Fruit fly (Drosophila melanogaster) whole organism, embryonic: Measurements from ENCODE around the gene CG17029.
A peak's percentile ranks its signal among the peaks of the same experiment; 100 is the strongest.

Source experiments
- ATbp ChIP-seq: fragments of 200-800 bp; sonication (Bioruptor generic); optimal IDR thresholded peaks from 2 replicates; lab custom pipeline; 2017; ENCODE audit warnings: missing biosample characterization, mild to moderate bottlenecking, missing genetic modification characterization, missing genetic modification reagents
- BEAF-32 ChIP-seq: fragments of 200-800 bp; sonication (Bioruptor generic); optimal IDR thresholded peaks from 3 replicates; lab custom pipeline; 2017; ENCODE audit warnings: missing biosample characterization, missing genetic modification characterization, mild to moderate bottlenecking, moderate library complexity, missing genetic modification reagents
- CG1024 ChIP-seq: fragments of 200-800 bp; sonication (Bioruptor generic); IDR thresholded peaks from 2 replicates; pipeline ENCODE4 v1.3.6; 2022; ENCODE audit warnings: missing biosample characterization, missing genetic modification characterization
- CG10366 ChIP-seq: fragments of 200-800 bp; sonication (Bioruptor generic); IDR thresholded peaks from 2 replicates; pipeline ENCODE4 v1.3.6; 2022; ENCODE audit warnings: missing biosample characterization, missing genetic modification characterization
- CG10543 ChIP-seq: fragments of 200-800 bp; sonication (Bioruptor generic); optimal IDR thresholded peaks from 3 replicates; lab custom pipeline; 2017; ENCODE audit warnings: missing biosample characterization, mild to moderate bottlenecking, missing genetic modification characterization, moderate library complexity
- CG10979 ChIP-seq: fragments of 200-800 bp; sonication (Bioruptor generic); optimal IDR thresholded peaks from 2 replicates; lab custom pipeline; 2018; ENCODE audit warnings: missing biosample characterization, mild to moderate bottlenecking, missing genetic modification characterization, moderate library complexity
- CG11085 ChIP-seq: fragments of 200-800 bp; sonication (Bioruptor generic); IDR thresholded peaks from 2 replicates; pipeline ENCODE4 v1.3.6; 2022; ENCODE audit warnings: missing biosample characterization, missing genetic modification characterization
- CG12155 ChIP-seq: fragments of 200-800 bp; sonication (Bioruptor generic); optimal IDR thresholded peaks from 3 replicates; lab custom pipeline; 2016; ENCODE audit warnings: missing biosample characterization, missing genetic modification characterization
- CG15514 ChIP-seq: fragments of 200-800 bp; sonication (Bioruptor generic); optimal IDR thresholded peaks from 3 replicates; lab custom pipeline; 2017; ENCODE audit warnings: missing biosample characterization, missing genetic modification characterization, mild to moderate bottlenecking, moderate library complexity, missing genetic modification reagents
- CG17186 ChIP-seq: fragments of 200-800 bp; sonication (Bioruptor generic); optimal IDR thresholded peaks from 3 replicates; lab custom pipeline; 2017; ENCODE audit warnings: missing biosample characterization, missing genetic modification reagents, missing genetic modification characterization
- CG17802 ChIP-seq: fragments of 200-800 bp; sonication (Bioruptor generic); optimal IDR thresholded peaks from 2 replicates; lab custom pipeline; 2018; ENCODE audit warnings: missing biosample characterization, mild to moderate bottlenecking, missing genetic modification characterization, moderate library complexity
- CG17912 ChIP-seq: fragments of 200-800 bp; sonication (Bioruptor generic); optimal IDR thresholded peaks from 2 replicates; lab custom pipeline; 2018; ENCODE audit warnings: missing biosample characterization, mild to moderate bottlenecking, missing genetic modification characterization
- CG3726 ChIP-seq: fragments of 200-800 bp; sonication (Bioruptor generic); IDR thresholded peaks from 3 replicates; pipeline ENCODE4, ENCODE4 v1.3.6; 2022; ENCODE audit warnings: missing biosample characterization, missing genetic modification characterization
- CG4328 ChIP-seq: fragments of 200-800 bp; sonication (Bioruptor generic); optimal IDR thresholded peaks from 3 replicates; lab custom pipeline; 2017; ENCODE audit warnings: missing biosample characterization, missing genetic modification reagents, missing genetic modification characterization
- CG4617 ChIP-seq: fragments of 200-800 bp; sonication (Bioruptor generic); optimal IDR thresholded peaks from 3 replicates; lab custom pipeline; 2016; ENCODE audit warnings: missing biosample characterization, missing genetic modification characterization, borderline replicate concordance
- CG5245 ChIP-seq: fragments of 200-800 bp; sonication (Bioruptor generic); optimal IDR thresholded peaks from 3 replicates; lab custom pipeline; 2016; ENCODE audit warnings: missing biosample characterization, missing genetic modification characterization
- CG6654 ChIP-seq: fragments of 200-800 bp; sonication (Bioruptor generic); optimal IDR thresholded peaks from 2 replicates; lab custom pipeline; 2017; ENCODE audit warnings: missing biosample characterization, mild to moderate bottlenecking, missing genetic modification characterization
- CG7987 ChIP-seq: fragments of 200-800 bp; sonication (Bioruptor generic); optimal IDR thresholded peaks from 2 replicates; lab custom pipeline; 2018; ENCODE audit warnings: missing biosample characterization, mild to moderate bottlenecking, missing genetic modification characterization, moderate library complexity
- CG8281 ChIP-seq: fragments of 200-800 bp; sonication (Bioruptor generic); optimal IDR thresholded peaks from 2 replicates; lab custom pipeline; 2018; ENCODE audit warnings: missing biosample characterization, mild to moderate bottlenecking, missing genetic modification characterization, moderate library complexity
- CG8765 ChIP-seq: fragments of 200-800 bp; sonication (Bioruptor generic); IDR thresholded peaks from 2 replicates; pipeline ENCODE4 v1.3.6; 2022; ENCODE audit warnings: missing biosample characterization, missing genetic modification characterization
- Doc2 ChIP-seq: fragments of 200-800 bp; sonication (Bioruptor generic); IDR thresholded peaks from 2 replicates; pipeline ENCODE4 v1.3.6; 2022; ENCODE audit warnings: missing biosample characterization, missing genetic modification characterization
- Eip74EF ChIP-seq, 2 experiments: fragments of 200-800 bp in 1 of 2; fragments of >200 bp in 1 of 2; sonication (Bioruptor generic) in 1 of 2; optimal IDR thresholded peaks; 2 replicates each; lab custom pipeline; 2017 to 2019; ENCODE audit warnings: missing biosample characterization in 2 of 2, missing genetic modification characterization in 2 of 2, mild to moderate bottlenecking in 1 of 2, moderate library complexity in 1 of 2
- Gsc ChIP-seq: fragments of 200-800 bp; sonication (Bioruptor generic); IDR thresholded peaks from 2 replicates; pipeline ENCODE4 v1.3.6; 2022; ENCODE audit warnings: missing biosample characterization, missing genetic modification characterization
- Hmx ChIP-seq: fragments of 200-800 bp; sonication (Bioruptor generic); optimal IDR thresholded peaks from 2 replicates; lab custom pipeline; 2016; ENCODE audit warnings: missing biosample characterization, missing genetic modification characterization
- Hr51 ChIP-seq, 2 experiments: fragments of 200-800 bp; sonication (Bioruptor generic); optimal IDR thresholded peaks; 2 replicates in 1 of 2; 3 replicates in 1 of 2; lab custom pipeline; 2016 to 2018; ENCODE audit warnings: missing biosample characterization in 2 of 2, missing genetic modification characterization in 2 of 2, mild to moderate bottlenecking in 1 of 2, moderate library complexity in 1 of 2
- Mad ChIP-seq: fragments of 200-800 bp; sonication (Bioruptor generic); optimal IDR thresholded peaks from 2 replicates; lab custom pipeline; 2016; ENCODE audit warnings: missing biosample characterization, missing genetic modification characterization
- Oli ChIP-seq: fragments of 200-800 bp; sonication (Bioruptor generic); optimal IDR thresholded peaks from 2 replicates; lab custom pipeline; 2018; ENCODE audit warnings: missing biosample characterization, mild to moderate bottlenecking, missing genetic modification characterization, moderate library complexity
- Optix ChIP-seq: fragments of 200-800 bp; sonication (Bioruptor generic); IDR thresholded peaks from 3 replicates; pipeline ENCODE4 v1.3.6; 2022; ENCODE audit warnings: missing biosample characterization, missing genetic modification characterization
- ab ChIP-seq: fragments of 200-800 bp; sonication (Bioruptor generic); optimal IDR thresholded peaks from 2 replicates; lab custom pipeline; 2016; ENCODE audit warnings: missing biosample characterization, missing genetic modification characterization
- ash1 ChIP-seq: fragments of 200-800 bp; sonication (Bioruptor generic); optimal IDR thresholded peaks from 2 replicates; lab custom pipeline; 2018; ENCODE audit warnings: missing biosample characterization, mild to moderate bottlenecking, missing genetic modification characterization
- br ChIP-seq: fragments of >200 bp; optimal IDR thresholded peaks from 2 replicates; lab custom pipeline; 2017
- bsh ChIP-seq, 2 experiments: fragments of 200-800 bp; sonication (Bioruptor generic); optimal IDR thresholded peaks; 2 replicates each; lab custom pipeline; 2017 to 2018; ENCODE audit warnings: mild to moderate bottlenecking in 2 of 2, missing biosample characterization in 2 of 2, missing genetic modification characterization in 2 of 2, moderate library complexity in 1 of 2
- cad ChIP-seq: fragments of >200 bp; optimal IDR thresholded peaks from 2 replicates; lab custom pipeline; 2017; ENCODE audit warnings: missing biosample characterization, missing genetic modification characterization
- disco-r ChIP-seq: fragments of 200-800 bp; sonication (Bioruptor generic); optimal IDR thresholded peaks from 2 replicates; lab custom pipeline; 2016; ENCODE audit warnings: missing biosample characterization, missing genetic modification characterization
- dmrt99B ChIP-seq: fragments of 200-800 bp; sonication (Bioruptor generic); optimal IDR thresholded peaks from 2 replicates; lab custom pipeline; 2018; ENCODE audit warnings: missing biosample characterization, mild to moderate bottlenecking, missing genetic modification characterization, moderate library complexity
- gsb ChIP-seq: fragments of 200-800 bp; sonication (Bioruptor generic); IDR thresholded peaks from 2 replicates; pipeline ENCODE4 v1.3.6; 2022; ENCODE audit warnings: missing biosample characterization, missing genetic modification characterization
- jing ChIP-seq: fragments of 200-800 bp; sonication (Bioruptor generic); optimal IDR thresholded peaks from 2 replicates; lab custom pipeline; 2018; ENCODE audit warnings: missing biosample characterization, mild to moderate bottlenecking, missing genetic modification characterization
- kni ChIP-seq: fragments of 200-800 bp; sonication (Bioruptor generic); optimal IDR thresholded peaks from 3 replicates; lab custom pipeline; 2017; ENCODE audit warnings: mild to moderate bottlenecking, missing biosample characterization, missing genetic modification reagents, missing genetic modification characterization
- lbe ChIP-seq: fragments of 200-800 bp; sonication (Bioruptor generic); optimal IDR thresholded peaks from 2 replicates; lab custom pipeline; 2016; ENCODE audit warnings: missing biosample characterization, mild to moderate bottlenecking, missing genetic modification characterization
- mirr ChIP-seq: fragments of 200-800 bp; sonication (Bioruptor generic); optimal IDR thresholded peaks from 3 replicates; lab custom pipeline; 2018; ENCODE audit warnings: missing biosample characterization, mild to moderate bottlenecking, missing genetic modification characterization
- nerfin-2 ChIP-seq: fragments of 200-800 bp; sonication (Bioruptor generic); IDR thresholded peaks from 2 replicates; pipeline ENCODE4 v1.3.6; 2022; ENCODE audit warnings: missing biosample characterization, missing genetic modification characterization; ENCODE audit not compliant: partially characterized antibody
- nom ChIP-seq: fragments of 200-800 bp; sonication (Bioruptor generic); optimal IDR thresholded peaks from 2 replicates; lab custom pipeline; 2017; ENCODE audit warnings: missing biosample characterization, missing genetic modification characterization, mild to moderate bottlenecking, moderate library complexity, missing genetic modification reagents
- ranshi ChIP-seq: fragments of 200-800 bp; sonication (Bioruptor generic); IDR thresholded peaks from 2 replicates; pipeline ENCODE4 v1.3.6; 2022; ENCODE audit warnings: missing biosample characterization, missing genetic modification characterization
- repo ChIP-seq: fragments of 200-800 bp; sonication (Bioruptor generic); optimal IDR thresholded peaks from 2 replicates; lab custom pipeline; 2016; ENCODE audit warnings: missing biosample characterization, missing genetic modification characterization
- schlank ChIP-seq: fragments of 200-800 bp; sonication (Bioruptor generic); optimal IDR thresholded peaks from 2 replicates; lab custom pipeline; 2018; ENCODE audit warnings: missing biosample characterization, mild to moderate bottlenecking, missing genetic modification characterization
- sr ChIP-seq: fragments of 200-800 bp; sonication (Bioruptor generic); IDR thresholded peaks from 3 replicates; pipeline ENCODE4 v1.3.6; 2022; ENCODE audit warnings: missing biosample characterization, missing genetic modification characterization
- tin ChIP-seq: fragments of 200-800 bp; sonication (Bioruptor generic); optimal IDR thresholded peaks from 3 replicates; lab custom pipeline; 2016; ENCODE audit warnings: missing biosample characterization, missing genetic modification characterization
- toy ChIP-seq: fragments of 200-800 bp; sonication (Bioruptor generic); IDR thresholded peaks from 2 replicates; pipeline ENCODE4 v1.3.6; 2022; ENCODE audit warnings: missing biosample characterization, missing genetic modification characterization
- wdn ChIP-seq: fragments of 200-800 bp; sonication (Bioruptor generic); IDR thresholded peaks from 2 replicates; pipeline ENCODE4 v1.3.6; 2022; ENCODE audit warnings: missing biosample characterization, missing genetic modification characterization

CG17029 gene

dm6 chr3L:15982783-15983432 is 6.2 kb downstream of the CG17029 start, which contains the start of the genes brm and Arl1 (continued):
- peak; percentile 98 for TF ChIP-seq Optix (GFP tag; lab: Robert Waterston, UW)
- peak; percentile 97 for TF ChIP-seq Oli (tag; lab: Kevin White, UChicago)
- TF ChIP-seq ranshi (GFP tag; lab: Robert Waterston, UW), result peak; percentile 99
- TF ChIP-seq CG15514, result peak; percentile 94
- peak; percentile 91 for TF ChIP-seq nom
- TF ChIP-seq CG17186 (GFP tag; lab: Kevin White, UChicago), result peak; percentile 88
- peak; percentile 98 for TF ChIP-seq CG17912 (GFP tag; lab: Kevin White, UChicago)
- TF ChIP-seq bsh (GFP tag; optimal IDR thresholded peaks at IDR 0.05; lab: Kevin White, UChicago), result peak; percentile 80 to 98
- TF ChIP-seq Eip74EF (GFP tag; optimal IDR thresholded peaks at IDR 0.05; lab: Kevin White, UChicago), result peak in 1 of 2 experiments; percentile 94
- TF ChIP-seq br (lab: Kevin White, UChicago), result no peak
- TF ChIP-seq repo, result peak; percentile 52
- peak; percentile 93 for TF ChIP-seq ash1
- TF ChIP-seq Mad, result peak; percentile 97
- TF ChIP-seq CG10979 (tag; lab: Kevin White, UChicago), result peak; percentile 98
- TF ChIP-seq disco-r (GFP tag; lab: Kevin White, UChicago), result peak; percentile 15
- peak; percentile 98 for TF ChIP-seq Gsc (GFP tag; lab: Robert Waterston, UW)
- TF ChIP-seq CG4617 (GFP tag; lab: Kevin White, UChicago), result peak; percentile 99
- peak; percentile 64 for TF ChIP-seq BEAF-32
- peak; percentile 97 for TF ChIP-seq dmrt99B (tag; lab: Kevin White, UChicago)
- peak; percentile 91 for TF ChIP-seq CG6654
- TF ChIP-seq CG1024 (GFP tag; lab: Robert Waterston, UW), result peak; percentile 96
- TF ChIP-seq toy (GFP tag; lab: Robert Waterston, UW), result peak; percentile 97
- peak; percentile 98 for TF ChIP-seq CG8765
- TF ChIP-seq CG7987 (GFP tag; lab: Kevin White, UChicago), result peak; percentile 96
- TF ChIP-seq ab, result peak; percentile 70
- TF ChIP-seq lbe (GFP tag; lab: Kevin White, UChicago), result peak; percentile 98
- peak; percentile 94 to 97 for TF ChIP-seq Hr51 (GFP tag; optimal IDR thresholded peaks at IDR 0.05; lab: Kevin White, UChicago)
- peak; percentile 95 for TF ChIP-seq sr (GFP tag; lab: Robert Waterston, UW)
- TF ChIP-seq jing (GFP tag; lab: Kevin White, UChicago), result peak; percentile 92
- TF ChIP-seq tin (GFP tag; lab: Kevin White, UChicago), result peak; percentile 98
- TF ChIP-seq CG5245 (GFP tag; lab: Kevin White, UChicago), result peak; percentile 97
- TF ChIP-seq CG3726 (GFP tag; lab: Robert Waterston, UW), result peak; percentile 98
- TF ChIP-seq mirr (GFP tag; lab: Kevin White, UChicago), result peak; percentile 97
- TF ChIP-seq CG10366 (GFP tag; lab: Robert Waterston, UW), result peak; percentile 99
- peak; percentile 99 for TF ChIP-seq gsb (GFP tag; lab: Robert Waterston, UW)
- peak; percentile 96 for TF ChIP-seq Doc2
- peak; percentile 93 for TF ChIP-seq CG17802 (tag; lab: Kevin White, UChicago)
- peak; percentile 93 for TF ChIP-seq kni
- TF ChIP-seq Hmx (GFP tag; lab: Kevin White, UChicago), result peak; percentile 83
- no peak for TF ChIP-seq cad (GFP tag; lab: Kevin White, UChicago)
- peak; percentile 91 for TF ChIP-seq CG8281 (tag; lab: Kevin White, UChicago)
- TF ChIP-seq CG12155 (GFP tag; lab: Kevin White, UChicago), result peak; percentile 97
- peak; percentile 99 for TF ChIP-seq CG10543 (GFP tag; lab: Kevin White, UChicago)
- peak; percentile 99 for TF ChIP-seq CG11085 (GFP tag; lab: Robert Waterston, UW)
- peak; percentile 92 for TF ChIP-seq schlank
- TF ChIP-seq ATbp (GFP tag; lab: Kevin White, UChicago), result peak; percentile 90
- TF ChIP-seq CG4328 (GFP tag; lab: Kevin White, UChicago), result peak; percentile 99
- TF ChIP-seq nerfin-2 (GFP tag; lab: Robert Waterston, UW), result peak; percentile 14; the same call in 1 of the 2 replicates
- TF ChIP-seq wdn (GFP tag; lab: Robert Waterston, UW), result peak; percentile 97
